Worm (Caenorhabditis elegans): ENCODE measurements around the gene F23H11.2.

Gene F23H11.2

DNA sequence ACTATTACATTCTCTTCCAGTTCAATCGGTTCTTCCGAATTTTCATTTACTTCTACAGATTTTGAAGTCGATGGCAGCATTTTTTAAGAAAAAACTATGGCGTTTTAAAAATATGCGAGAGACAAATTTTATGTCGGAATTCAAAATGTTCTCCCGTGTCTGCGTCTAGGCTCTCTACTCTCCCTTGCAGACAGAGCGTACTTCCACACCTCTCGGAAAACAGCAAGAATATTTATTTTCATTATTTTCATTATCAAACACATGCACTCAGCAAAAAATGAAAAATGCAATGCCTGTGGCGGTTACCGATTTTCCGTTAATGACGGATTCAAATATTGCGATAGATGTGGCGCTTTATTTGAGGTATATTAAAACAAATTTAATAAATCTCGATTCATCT lies at the start of gene F23H11.2, which contains the start of gene ztf-18:
Gene F23H11.2 (plus strand): TSS at position 223 of the 400 bp plus-strand sequence.
Gene ztf-18 (minus strand): TSS at position 188 of the 400 bp plus-strand sequence.
- TF ChIP-seq flt-1 (GFP tag; IDR thresholded peaks at IDR 0.05) (no peak), ztf-29 (GFP tag; IDR thresholded peaks at IDR 0.05) (no peak), klf-2 (GFP tag; conservative IDR thresholded peaks at IDR 0.05) (no peak), tab-1 (GFP tag; IDR thresholded peaks at IDR 0.05) (no peak), ref-1 (GFP tag; conservative IDR thresholded peaks at IDR 0.05) (no peak), T22C8.4 (GFP tag; IDR thresholded peaks at IDR 0.05) (no peak), med-1 (GFP tag; optimal IDR thresholded peaks at IDR 0.05; ENCODE audit: insufficient read depth) (no peak), ztf-23 (GFP tag; IDR thresholded peaks at IDR 0.05) (no peak), cog-1 (tag; optimal IDR thresholded peaks at IDR 0.05) (no peak)

DNA sequence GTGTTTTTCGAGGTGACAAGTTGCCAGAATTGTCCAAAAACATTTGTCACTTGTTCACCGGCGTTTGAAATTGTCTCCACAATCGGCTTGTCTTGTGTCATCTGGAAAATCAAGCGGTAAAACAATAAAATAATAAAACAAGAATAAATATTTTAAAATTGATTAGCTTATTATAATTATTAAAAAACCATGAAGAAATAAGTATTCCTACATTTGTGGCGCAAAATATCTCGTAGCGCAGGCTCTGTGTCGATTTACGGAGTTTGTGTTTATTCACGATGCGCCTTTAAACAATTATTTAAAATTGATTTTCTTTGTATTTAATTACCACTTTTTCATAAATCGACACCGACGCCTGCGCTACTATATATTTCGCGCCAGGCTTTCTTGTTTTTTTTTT lies 43.3 kb upstream of the F23H11.2 start, which contains the start of gene moma-1:
Gene moma-1 (minus strand): TSS at position 101 of the 400 bp plus-strand sequence.
- TF ChIP-seq ref-1 (GFP tag; conservative IDR thresholded peaks at IDR 0.05) (no peak), ztf-29 (GFP tag; IDR thresholded peaks at IDR 0.05) (no peak), flt-1 (GFP tag; IDR thresholded peaks at IDR 0.05) (no peak), klf-2 (GFP tag; conservative IDR thresholded peaks at IDR 0.05) (no peak), med-1 (GFP tag; optimal IDR thresholded peaks at IDR 0.05; ENCODE audit: insufficient read depth) (no peak), tab-1 (GFP tag; IDR thresholded peaks at IDR 0.05) (no peak), ztf-23 (GFP tag; IDR thresholded peaks at IDR 0.05) (no peak), cog-1 (tag; optimal IDR thresholded peaks at IDR 0.05) (no peak), T22C8.4 (GFP tag; IDR thresholded peaks at IDR 0.05) (no peak)

DNA sequence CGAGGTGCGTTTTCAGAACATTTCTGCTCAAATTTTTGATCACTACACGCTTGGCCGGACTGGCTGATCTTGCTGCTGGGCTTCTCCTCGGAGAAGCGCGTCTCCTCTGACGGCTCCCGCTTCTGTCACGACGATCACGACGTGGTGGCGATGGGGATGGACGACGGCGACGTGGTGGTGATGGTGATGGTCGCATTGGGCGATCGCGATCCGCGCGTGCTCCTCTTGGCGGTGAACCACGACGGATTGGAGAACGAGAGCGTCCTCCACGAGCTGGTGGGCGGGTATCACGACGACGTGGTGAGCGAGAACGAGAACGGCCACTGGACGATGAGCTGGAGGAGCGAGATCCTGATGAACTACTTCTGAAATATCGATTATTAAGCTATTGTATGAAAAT lies 42.1 kb upstream of the F23H11.2 start:
- TF ChIP-seq tab-1 (GFP tag; IDR thresholded peaks at IDR 0.05) (no peak), flt-1 (GFP tag; IDR thresholded peaks at IDR 0.05) (no peak)

DNA sequence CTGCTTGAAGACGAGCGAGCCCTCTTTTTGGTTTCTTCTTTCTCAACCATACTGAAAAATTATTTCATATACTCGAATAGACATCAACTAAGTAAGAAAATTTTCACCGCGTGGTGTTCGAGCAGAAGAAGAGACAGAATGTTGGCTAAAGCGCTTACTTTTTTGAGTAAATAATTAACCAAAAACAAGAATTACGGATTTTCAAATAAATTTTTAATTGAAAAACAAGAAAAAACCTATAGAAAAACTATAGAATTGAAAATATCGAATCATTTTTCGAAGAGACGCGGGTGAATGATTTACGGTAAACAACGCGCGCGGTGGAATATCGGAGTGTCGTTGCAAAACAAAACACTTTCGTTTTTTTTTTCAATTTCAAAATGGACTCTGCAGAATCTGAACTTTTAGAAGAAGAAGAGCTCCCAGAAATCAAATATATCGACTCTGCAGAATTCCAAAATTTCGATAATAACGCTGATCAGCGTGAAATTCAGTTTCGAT lies 41.6 kb upstream of the F23H11.2 start, which contains the start of the genes rnp-5 and tag-51:
Gene rnp-5 (minus strand): TSS at position 51 of the 501 bp plus-strand sequence.
Gene tag-51 (plus strand): TSS at position 363 of the 501 bp plus-strand sequence.
- TF ChIP-seq ref-1 (GFP tag; conservative IDR thresholded peaks at IDR 0.05) (no peak), ztf-23 (GFP tag; IDR thresholded peaks at IDR 0.05) (no peak), med-1 (GFP tag; optimal IDR thresholded peaks at IDR 0.05; ENCODE audit: insufficient read depth) (no peak), T22C8.4 (GFP tag; IDR thresholded peaks at IDR 0.05) (no peak), ztf-29 (GFP tag; IDR thresholded peaks at IDR 0.05) (no peak), tab-1 (GFP tag; IDR thresholded peaks at IDR 0.05) (no peak), flt-1 (GFP tag; IDR thresholded peaks at IDR 0.05) (no peak), cog-1 (tag; optimal IDR thresholded peaks at IDR 0.05) (no peak), klf-2 (GFP tag; conservative IDR thresholded peaks at IDR 0.05) (no peak)

DNA sequence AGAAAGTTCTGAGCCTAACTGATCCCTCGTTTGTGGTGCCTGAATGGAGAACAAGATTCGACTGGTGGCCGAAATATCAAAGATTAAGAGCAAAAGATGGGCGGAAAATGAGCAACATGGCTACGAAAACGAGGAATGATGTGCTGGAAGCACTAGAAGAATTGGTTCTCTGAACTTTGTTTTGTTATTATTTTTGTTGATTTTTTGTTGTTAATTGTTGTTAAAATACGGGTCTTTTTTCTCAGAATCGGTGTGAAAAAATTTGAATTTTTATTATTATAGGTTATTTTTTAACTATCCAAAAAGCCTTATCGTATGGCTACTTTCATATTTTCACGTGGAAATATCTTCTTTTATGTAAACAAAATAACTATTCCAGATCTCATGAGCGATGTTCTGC lies 39.3 kb upstream of the F23H11.2 start, which contains the start of gene K02F3.12:
Gene K02F3.12 (plus strand): TSS at position 301 of the 400 bp plus-strand sequence.
- TF ChIP-seq klf-2 (GFP tag; conservative IDR thresholded peaks at IDR 0.05) (no peak), med-1 (GFP tag; optimal IDR thresholded peaks at IDR 0.05; ENCODE audit: insufficient read depth) (no peak), tab-1 (GFP tag; IDR thresholded peaks at IDR 0.05) (no peak), ztf-23 (GFP tag; IDR thresholded peaks at IDR 0.05) (no peak), ztf-29 (GFP tag; IDR thresholded peaks at IDR 0.05) (no peak), ref-1 (GFP tag; conservative IDR thresholded peaks at IDR 0.05) (no peak), cog-1 (tag; optimal IDR thresholded peaks at IDR 0.05) (no peak), flt-1 (GFP tag; IDR thresholded peaks at IDR 0.05) (no peak), T22C8.4 (GFP tag; IDR thresholded peaks at IDR 0.05) (no peak)

DNA sequence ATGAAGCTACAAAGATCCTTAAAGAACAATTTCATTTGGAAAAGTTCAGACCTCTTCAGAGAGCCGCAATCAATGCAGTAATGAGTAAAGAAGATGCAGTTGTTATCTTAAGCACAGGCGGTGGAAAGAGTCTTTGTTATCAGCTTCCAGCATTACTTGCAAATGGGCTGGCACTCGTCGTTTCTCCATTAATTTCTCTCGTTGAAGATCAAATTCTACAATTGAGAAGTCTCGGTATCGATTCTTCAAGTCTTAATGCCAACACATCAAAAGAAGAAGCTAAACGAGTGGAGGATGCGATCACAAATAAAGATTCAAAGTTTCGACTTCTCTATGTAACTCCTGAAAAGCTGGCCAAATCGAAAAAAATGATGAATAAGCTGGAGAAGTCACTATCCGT lies 38.6 kb upstream of the F23H11.2 start:
- TF ChIP-seq T22C8.4 (GFP tag; IDR thresholded peaks at IDR 0.05): no peak
- TF ChIP-seq tab-1 (GFP tag; IDR thresholded peaks at IDR 0.05): no peak
- TF ChIP-seq flt-1 (GFP tag; IDR thresholded peaks at IDR 0.05): no peak
- TF ChIP-seq cog-1 (tag; optimal IDR thresholded peaks at IDR 0.05): no peak
- no peak for TF ChIP-seq klf-2 (GFP tag; conservative IDR thresholded peaks at IDR 0.05)
- TF ChIP-seq ztf-23 (GFP tag; IDR thresholded peaks at IDR 0.05): no peak
- TF ChIP-seq med-1 (GFP tag; optimal IDR thresholded peaks at IDR 0.05; ENCODE audit: insufficient read depth): no peak
- TF ChIP-seq ztf-29 (GFP tag; IDR thresholded peaks at IDR 0.05): no peak
- no peak for TF ChIP-seq ref-1 (GFP tag; conservative IDR thresholded peaks at IDR 0.05)

DNA sequence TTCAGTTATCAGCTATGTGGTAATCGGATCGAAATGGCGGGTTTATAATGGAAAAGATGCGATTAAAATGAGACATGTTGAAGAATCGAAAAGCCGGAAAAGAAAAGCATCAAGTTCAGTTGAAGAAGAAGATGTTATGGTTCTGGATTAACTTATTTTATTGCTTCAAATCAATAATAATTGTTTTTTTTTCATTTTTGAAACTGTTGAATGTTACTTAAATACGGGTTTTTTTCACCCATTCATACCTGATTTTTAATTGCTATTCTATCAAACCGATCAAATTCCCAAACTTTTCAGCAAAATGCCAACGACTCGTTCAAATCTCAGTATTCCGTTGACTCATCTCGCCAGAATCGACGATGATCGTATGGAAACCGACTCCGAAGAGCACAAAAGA lies 35.6 kb upstream of the F23H11.2 start, which contains the start of gene exos-4.2:
Gene exos-4.2 (plus strand): TSS at position 301 of the 400 bp plus-strand sequence.
- TF ChIP-seq cog-1 (tag; optimal IDR thresholded peaks at IDR 0.05): no peak
- no peak for TF ChIP-seq ref-1 (GFP tag; conservative IDR thresholded peaks at IDR 0.05)
- no peak for TF ChIP-seq med-1 (GFP tag; optimal IDR thresholded peaks at IDR 0.05; ENCODE audit: insufficient read depth)
- no peak for TF ChIP-seq T22C8.4 (GFP tag; IDR thresholded peaks at IDR 0.05)

DNA sequence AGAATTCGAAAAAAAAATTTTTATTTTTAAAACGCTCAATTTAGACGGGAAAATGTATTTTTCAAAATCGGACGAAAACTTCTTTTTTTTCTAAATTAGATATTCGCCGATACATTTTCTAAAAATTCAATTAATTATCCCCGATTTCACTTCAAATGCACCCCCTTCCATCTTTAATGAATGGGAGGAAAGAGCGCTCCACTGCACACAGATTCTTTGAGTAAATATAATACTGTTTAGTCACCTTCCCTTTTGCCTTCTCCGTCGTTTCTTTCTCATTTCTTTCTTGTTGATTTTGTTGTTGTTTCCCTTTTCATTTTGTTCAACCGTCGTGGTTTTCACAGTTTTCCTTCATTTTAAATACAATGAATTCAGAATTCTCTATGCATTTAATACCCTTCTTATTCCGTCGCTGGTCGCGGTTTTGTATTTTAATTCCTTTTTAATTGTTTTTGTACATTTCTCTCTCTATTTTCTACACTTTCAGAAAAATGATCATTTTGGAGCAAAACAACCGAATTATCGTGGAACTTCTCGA lies 33.7 kb upstream of the F23H11.2 start, which contains the start of gene arx-4:
Gene arx-4 (plus strand): TSS at position 488 of the 538 bp plus-strand sequence.
- TF ChIP-seq flt-1 (GFP tag; IDR thresholded peaks at IDR 0.05) (no peak), med-1 (GFP tag; optimal IDR thresholded peaks at IDR 0.05; ENCODE audit: insufficient read depth) (no peak), ref-1 (GFP tag; conservative IDR thresholded peaks at IDR 0.05) (no peak), ztf-23 (GFP tag; IDR thresholded peaks at IDR 0.05) (no peak), ztf-29 (GFP tag; IDR thresholded peaks at IDR 0.05) (no peak), T22C8.4 (GFP tag; IDR thresholded peaks at IDR 0.05) (no peak), klf-2 (GFP tag; conservative IDR thresholded peaks at IDR 0.05) (no peak), cog-1 (tag; optimal IDR thresholded peaks at IDR 0.05) (no peak)

DNA sequence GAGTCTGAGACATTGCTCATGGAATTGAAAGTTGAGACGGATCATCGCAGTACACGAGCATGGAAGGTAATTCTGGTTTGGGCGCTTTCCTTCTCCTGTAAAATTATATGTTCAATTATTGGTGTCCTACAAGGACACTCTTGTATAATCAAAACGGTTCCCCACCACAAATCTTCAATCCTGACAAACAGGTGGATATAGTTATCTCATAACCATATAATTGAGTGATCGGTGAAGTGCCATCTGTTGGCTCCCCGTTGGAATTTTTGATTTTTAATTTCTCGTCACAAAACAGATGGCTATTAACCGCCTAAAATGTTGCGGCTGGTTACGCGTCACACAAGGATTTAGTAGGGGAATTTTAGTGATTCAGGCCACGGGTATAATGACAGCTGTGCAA lies 26.7 kb upstream of the F23H11.2 start:
- no peak for TF ChIP-seq tab-1 (GFP tag; IDR thresholded peaks at IDR 0.05)
- TF ChIP-seq klf-2 (GFP tag; conservative IDR thresholded peaks at IDR 0.05): no peak
- no peak for TF ChIP-seq med-1 (GFP tag; optimal IDR thresholded peaks at IDR 0.05; ENCODE audit: insufficient read depth)
- TF ChIP-seq flt-1 (GFP tag; IDR thresholded peaks at IDR 0.05): no peak
- no peak for TF ChIP-seq ref-1 (GFP tag; conservative IDR thresholded peaks at IDR 0.05)
- no peak for TF ChIP-seq ztf-23 (GFP tag; IDR thresholded peaks at IDR 0.05)
- no peak for TF ChIP-seq ztf-29 (GFP tag; IDR thresholded peaks at IDR 0.05)
- no peak for TF ChIP-seq T22C8.4 (GFP tag; IDR thresholded peaks at IDR 0.05)
- no peak for TF ChIP-seq cog-1 (tag; optimal IDR thresholded peaks at IDR 0.05)

Measured in whole organism, midembryonic.